Worm (Caenorhabditis elegans) whole organism, mixed stage, embryonic: Measurements from ENCODE around the gene T16D1.1.

Source experiments
- M03D4.4 ChIP-seq: sonication (generic microtip); optimal IDR thresholded peaks from 2 replicates; lab custom pipeline; 2017; ENCODE audit warnings: mild to moderate bottlenecking, missing genetic modification characterization, missing compliant biosample characterization
- bed-3 ChIP-seq: fragments of 200-800 bp; sonication (Bioruptor generic); optimal IDR thresholded peaks from 3 replicates; lab custom pipeline; 2018; ENCODE audit warnings: mild to moderate bottlenecking, missing genetic modification characterization, moderate library complexity, missing compliant biosample characterization
- blmp-1 ChIP-seq: fragments of 150-350 bp; optimal IDR thresholded peaks from 2 replicates; lab custom pipeline; 2014; ENCODE audit warnings: missing biosample characterization, missing genetic modification characterization
- ceh-39 ChIP-seq: fragments of 150-350 bp; optimal IDR thresholded peaks from 2 replicates; lab custom pipeline; 2014; ENCODE audit warnings: missing biosample characterization, missing genetic modification characterization
- ceh-83 ChIP-seq: fragments of 200-800 bp; sonication (Bioruptor generic); optimal IDR thresholded peaks from 2 replicates; lab custom pipeline; 2018; ENCODE audit warnings: mild to moderate bottlenecking, missing genetic modification characterization, missing compliant biosample characterization
- ces-1 ChIP-seq: fragments of 150-350 bp; optimal IDR thresholded peaks from 2 replicates; lab custom pipeline; 2014; ENCODE audit warnings: missing biosample characterization, missing genetic modification reagents, missing genetic modification characterization
- drap-1 ChIP-seq: fragments of 200-800 bp; sonication (Bioruptor generic); optimal IDR thresholded peaks from 3 replicates; lab custom pipeline; 2018; ENCODE audit warnings: mild to moderate bottlenecking, missing genetic modification characterization, missing compliant biosample characterization
- elt-1 ChIP-seq: sonication (generic microtip); optimal IDR thresholded peaks from 2 replicates; lab custom pipeline; 2017; ENCODE audit warnings: missing genetic modification characterization, mild to moderate bottlenecking, missing compliant biosample characterization, antibody characterized with exemption, moderate library complexity, borderline replicate concordance; ENCODE audit not compliant: insufficient read depth
- elt-3 ChIP-seq: fragments of 150-350 bp; optimal IDR thresholded peaks from 2 replicates; lab custom pipeline; 2014; ENCODE audit warnings: missing biosample characterization, missing genetic modification characterization
- flh-1 ChIP-seq: fragments of 200-800 bp; sonication (Bioruptor generic); optimal IDR thresholded peaks from 2 replicates; lab custom pipeline; 2018; ENCODE audit warnings: mild to moderate bottlenecking, missing genetic modification characterization, moderate library complexity, missing compliant biosample characterization
- ham-2 ChIP-seq: fragments of 200-800 bp; sonication (Bioruptor generic); optimal IDR thresholded peaks from 2 replicates; lab custom pipeline; 2018; ENCODE audit warnings: mild to moderate bottlenecking, missing genetic modification characterization, missing compliant biosample characterization
- hlh-1 ChIP-seq: fragments of 150-350 bp; optimal IDR thresholded peaks from 2 replicates; lab custom pipeline; 2014; ENCODE audit warnings: missing biosample characterization, missing genetic modification reagents, missing genetic modification characterization
- lin-13 ChIP-seq: fragments of 150-350 bp; optimal IDR thresholded peaks from 2 replicates; lab custom pipeline; 2014; ENCODE audit warnings: missing biosample characterization, missing genetic modification characterization
- lin-32 ChIP-seq: fragments of 200-800 bp; sonication (Bioruptor generic); optimal IDR thresholded peaks from 2 replicates; lab custom pipeline; 2018; ENCODE audit warnings: mild to moderate bottlenecking, missing genetic modification characterization, missing compliant biosample characterization
- lsy-2 ChIP-seq: fragments of 150-350 bp; optimal IDR thresholded peaks from 2 replicates; lab custom pipeline; 2014; ENCODE audit warnings: missing biosample characterization, missing genetic modification characterization
- mab-5 ChIP-seq: fragments of 150-350 bp; optimal IDR thresholded peaks from 2 replicates; lab custom pipeline; 2014; ENCODE audit warnings: missing biosample characterization, missing genetic modification characterization
- mep-1 ChIP-seq: fragments of 150-350 bp; optimal IDR thresholded peaks from 2 replicates; lab custom pipeline; 2017; ENCODE audit warnings: missing biosample characterization, missing genetic modification reagents, missing genetic modification characterization, inconsistent platforms
- mls-2 ChIP-seq: sonication (generic microtip); optimal IDR thresholded peaks from 2 replicates; lab custom pipeline; 2016; ENCODE audit warnings: mild to moderate bottlenecking, missing genetic modification characterization, moderate library complexity, missing compliant biosample characterization
- nhr-12 ChIP-seq: fragments of 150-350 bp; optimal IDR thresholded peaks from 2 replicates; lab custom pipeline; 2014; ENCODE audit warnings: missing biosample characterization, missing genetic modification characterization
- nhr-2 ChIP-seq: fragments of 150-350 bp; optimal IDR thresholded peaks from 2 replicates; lab custom pipeline; 2014; ENCODE audit warnings: missing biosample characterization, missing genetic modification characterization
- nhr-237 ChIP-seq: fragments of 150-350 bp; optimal IDR thresholded peaks from 2 replicates; lab custom pipeline; 2014; ENCODE audit warnings: missing biosample characterization, missing genetic modification characterization
- nhr-28 ChIP-seq: fragments of 150-350 bp; optimal IDR thresholded peaks from 2 replicates; lab custom pipeline; 2014; ENCODE audit warnings: missing biosample characterization, missing genetic modification characterization
- nhr-76 ChIP-seq: sonication (generic microtip); optimal IDR thresholded peaks from 2 replicates; lab custom pipeline; 2017; ENCODE audit warnings: missing biosample characterization, missing genetic modification characterization
- pha-4 ChIP-seq: fragments of 150-350 bp; optimal IDR thresholded peaks from 2 replicates; lab custom pipeline; 2018; ENCODE audit warnings: missing biosample characterization, missing genetic modification reagents, missing genetic modification characterization
- sem-2 ChIP-seq: fragments of 200-800 bp; sonication (Bioruptor generic); optimal IDR thresholded peaks from 2 replicates; lab custom pipeline; 2018; ENCODE audit warnings: mild to moderate bottlenecking, missing genetic modification characterization, missing compliant biosample characterization
- snpc-4 ChIP-seq: fragments of 150-350 bp; optimal IDR thresholded peaks from 2 replicates; lab custom pipeline; 2014; ENCODE audit warnings: missing biosample characterization, missing genetic modification characterization
- sptf-1 ChIP-seq: sonication (generic microtip); optimal IDR thresholded peaks from 2 replicates; lab custom pipeline; 2017; ENCODE audit warnings: mild to moderate bottlenecking, missing genetic modification characterization, moderate library complexity, missing compliant biosample characterization
- tbx-8 ChIP-seq: fragments of 200-800 bp; sonication (Bioruptor generic); optimal IDR thresholded peaks from 2 replicates; lab custom pipeline; 2018; ENCODE audit warnings: mild to moderate bottlenecking, missing genetic modification characterization, moderate library complexity, missing compliant biosample characterization
- unc-120 ChIP-seq: sonication (generic microtip); optimal IDR thresholded peaks from 2 replicates; lab custom pipeline; 2017; ENCODE audit warnings: missing genetic modification characterization, missing compliant biosample characterization; ENCODE audit not compliant: poor library complexity, severe bottlenecking
- unc-39 ChIP-seq: fragments of 150-350 bp; optimal IDR thresholded peaks from 2 replicates; lab custom pipeline; 2014; ENCODE audit warnings: missing biosample characterization, missing genetic modification characterization
- unc-62 ChIP-seq: fragments of 150-350 bp; optimal IDR thresholded peaks from 2 replicates; lab custom pipeline; 2014; ENCODE audit warnings: missing biosample characterization, missing genetic modification reagents, missing genetic modification characterization
- zip-8 ChIP-seq: fragments of 150-350 bp; optimal IDR thresholded peaks from 2 replicates; lab custom pipeline; 2014; ENCODE audit warnings: missing biosample characterization, missing genetic modification characterization
- ztf-11 ChIP-seq: fragments of 150-350 bp; optimal IDR thresholded peaks from 2 replicates; lab custom pipeline; 2014; ENCODE audit warnings: missing biosample characterization, missing genetic modification characterization

The T16D1.1 gene

ce11 chrII:5202930-5203329 lies 38.5 kb downstream of the T16D1.1 start, which contains the start of gene ampd-1:
Gene ampd-1 (plus strand): TSS chrII:5203322.
- TF ChIP-seq zip-8 (tag; lab: Kevin White, UChicago) = no peak
- TF ChIP-seq lsy-2 (tag; lab: Kevin White, UChicago) = no peak
- no peak for TF ChIP-seq blmp-1
- TF ChIP-seq mab-5 = no peak
- TF ChIP-seq sptf-1 = no peak
- no peak for TF ChIP-seq ztf-11 (tag; lab: Kevin White, UChicago)
- no peak for TF ChIP-seq ham-2 (GFP tag; lab: Kevin White, UChicago)
- TF ChIP-seq ceh-39 = no peak
- TF ChIP-seq nhr-28 (tag; lab: Kevin White, UChicago) = no peak

ce11 chrII:5201922-5202562 lies 39.4 kb downstream of the T16D1.1 start:
- TF ChIP-seq lsy-2 (tag; lab: Kevin White, UChicago) = no peak

ce11 chrII:5200987-5201582 lies 40.4 kb downstream of the T16D1.1 start:
- peak; percentile 10 for TF ChIP-seq unc-62
- TF ChIP-seq elt-3 = no peak
- TF ChIP-seq nhr-2 = no peak
- peak; percentile 13 for TF ChIP-seq mep-1
- TF ChIP-seq sem-2 = no peak
- no peak for TF ChIP-seq ceh-83
- no peak for TF ChIP-seq zip-8 (tag; lab: Kevin White, UChicago)
- TF ChIP-seq bed-3 = no peak
- TF ChIP-seq ceh-39 = no peak
- TF ChIP-seq ces-1 (GFP tag; lab: Kevin White, UChicago) = no peak
- peak; percentile 58 for TF ChIP-seq unc-120

ce11 chrII:5199497-5199896 lies 42.0 kb downstream of the T16D1.1 start, which contains the start of gene msp-50:
Gene msp-50 (plus strand): TSS chrII:5199797.
- no peak for TF ChIP-seq snpc-4 (tag; lab: Kevin White, UChicago)
- TF ChIP-seq ces-1 (GFP tag; lab: Kevin White, UChicago) = no peak
- TF ChIP-seq unc-120 = no peak
- TF ChIP-seq elt-3 = no peak
- TF ChIP-seq ham-2 (GFP tag; lab: Kevin White, UChicago) = no peak
- no peak for TF ChIP-seq pha-4 (tag; lab: Kevin White, UChicago)
- no peak for TF ChIP-seq lin-32 (GFP tag; lab: Kevin White, UChicago)
- TF ChIP-seq ceh-83 = no peak
- TF ChIP-seq, all 35 proteins: peak for 0

ce11 chrII:5195504-5195903 lies 46.0 kb downstream of the T16D1.1 start, which contains the start of gene C34F11.5:
Gene C34F11.5 (plus strand): TSS chrII:5195804.
- TF ChIP-seq tbx-8 (GFP tag; lab: Kevin White, UChicago) = no peak
- no peak for TF ChIP-seq nhr-237 (tag; lab: Kevin White, UChicago)
- no peak for TF ChIP-seq ceh-83
- TF ChIP-seq ztf-11 (tag; lab: Kevin White, UChicago) = no peak
- TF ChIP-seq unc-120 = no peak

- no peak for TF ChIP-seq mep-1
- TF ChIP-seq nhr-237 (tag; lab: Kevin White, UChicago) = no peak
- no peak for TF ChIP-seq lsy-2 (tag; lab: Kevin White, UChicago)
- TF ChIP-seq mab-5 = no peak
- no peak for TF ChIP-seq nhr-76
- no peak for TF ChIP-seq ces-1 (GFP tag; lab: Kevin White, UChicago)
- no peak for TF ChIP-seq drap-1
- TF ChIP-seq unc-39 (tag; lab: Kevin White, UChicago) = no peak
- no peak for TF ChIP-seq sem-2
- TF ChIP-seq hlh-1 (tag; lab: Kevin White, UChicago) = no peak
- TF ChIP-seq ceh-39 = no peak
- TF ChIP-seq ceh-83 = no peak
- TF ChIP-seq lin-13 (tag; lab: Kevin White, UChicago) = no peak
Measured at ce11 chrII:5194066-5194465, 47.4 kb downstream of the T16D1.1 start, which contains the start of gene msp-49. Gene msp-49 (plus strand): TSS chrII:5194366.

ce11 chrII:5191766-5192165 lies 49.7 kb downstream of the T16D1.1 start:
- TF ChIP-seq mab-5 = no peak
- TF ChIP-seq nhr-76 = no peak
- TF ChIP-seq mep-1 = no peak
- no peak for TF ChIP-seq nhr-12 (tag; lab: Kevin White, UChicago)
- no peak for TF ChIP-seq bed-3
- TF ChIP-seq tbx-8 (GFP tag; lab: Kevin White, UChicago) = no peak
- TF ChIP-seq nhr-28 (tag; lab: Kevin White, UChicago) = no peak
- no peak for TF ChIP-seq flh-1
- TF ChIP-seq ceh-39 = no peak
- TF ChIP-seq M03D4.4 (tag; lab: Kevin White, UChicago) = no peak
- no peak for TF ChIP-seq mls-2 (tag; lab: Kevin White, UChicago)
- TF ChIP-seq ham-2 (GFP tag; lab: Kevin White, UChicago) = no peak
- no peak for TF ChIP-seq elt-3
- no peak for TF ChIP-seq ces-1 (GFP tag; lab: Kevin White, UChicago)
- TF ChIP-seq lin-32 (GFP tag; lab: Kevin White, UChicago) = no peak
- TF ChIP-seq drap-1 = no peak
- TF ChIP-seq sem-2 = no peak
- TF ChIP-seq nhr-2 = no peak
- TF ChIP-seq zip-8 (tag; lab: Kevin White, UChicago) = no peak
- TF ChIP-seq elt-1 (tag; lab: Kevin White, UChicago) = no peak
- TF ChIP-seq, all 35 proteins: peak for 0
